Fruit fly (Drosophila melanogaster): ENCODE data around the gene CG4645.

- TF ChIP-seq usp (GFP tag; optimal IDR thresholded peaks at IDR 0.05) (no peak), psq (optimal IDR thresholded peaks at IDR 0.05) (no peak), pan (optimal IDR thresholded peaks at IDR 0.05) (no peak), EcR (GFP tag; optimal IDR thresholded peaks at IDR 0.05) (no peak), CG8478 (optimal IDR thresholded peaks at IDR 0.05) (no peak)
Observed at dm6 chrX:12895114-12895723, 14.5 kb upstream of the CG4645 start.
